Worm (Caenorhabditis elegans): Measurements from ENCODE around the gene srw-15.
"Not testable (repeated sequence)": the region's sequence is repeated elsewhere in the genome, so short reads cannot be mapped to it uniquely, and the experiment has no call there.

The srw-15 gene

ce11 chrV:15250304-15250703 lies 20.0 kb downstream of the srw-15 start, which contains the start of gene srd-28:
Gene srd-28, plus strand, starts transcription at chrV:15250604.
- not testable (repeated sequence) for TF ChIP-seq ham-2 (GFP tag; optimal IDR thresholded peaks at IDR 0.05); cnd-1 (tag; optimal IDR thresholded peaks at IDR 0.05); snpc-4 (tag; optimal IDR thresholded peaks at IDR 0.05)

ce11 chrV:15252082-15252481 lies 21.7 kb downstream of the srw-15 start, which contains the start of gene srbc-76:
Gene srbc-76, plus strand, starts transcription at chrV:15252382.
- no peak for TF ChIP-seq nhr-28 (tag; optimal IDR thresholded peaks at IDR 0.05)
- TF ChIP-seq ztf-11 (tag; optimal IDR thresholded peaks at IDR 0.05): no peak

ce11 chrV:15253529-15253928 lies 23.2 kb downstream of the srw-15 start, which contains the start of gene srbc-75:
Gene srbc-75, plus strand, starts transcription at chrV:15253829.
- TF ChIP-seq ham-2 (GFP tag; optimal IDR thresholded peaks at IDR 0.05): no peak
- TF ChIP-seq tbx-8 (GFP tag; optimal IDR thresholded peaks at IDR 0.05): no peak
- TF ChIP-seq nhr-12 (tag; optimal IDR thresholded peaks at IDR 0.05): no peak
- no peak for TF ChIP-seq nhr-76 (tag; optimal IDR thresholded peaks at IDR 0.05)

- not testable (repeated sequence) for TF ChIP-seq sptf-1, nhr-2, pha-4 (tag; optimal IDR thresholded peaks at IDR 0.05)
These were observed 26.3 kb downstream of the srw-15 start, which contains the start of gene srsx-39 for ce11 chrV:15256669-15257068. Gene srsx-39, minus strand, starts transcription at chrV:15256769.

ce11 chrV:15259049-15259448 lies 28.7 kb downstream of the srw-15 start, which contains the start of gene srsx-37:
Gene srsx-37, minus strand, starts transcription at chrV:15259149.
- no peak for TF ChIP-seq M03D4.4 (tag; optimal IDR thresholded peaks at IDR 0.05)

- TF ChIP-seq nhr-12 (tag; optimal IDR thresholded peaks at IDR 0.05): no peak
- no peak for TF ChIP-seq ceh-43 (GFP tag; optimal IDR thresholded peaks at IDR 0.05)
- TF ChIP-seq cnd-1 (tag; optimal IDR thresholded peaks at IDR 0.05): no peak
- no peak for TF ChIP-seq drap-1 (GFP tag; optimal IDR thresholded peaks at IDR 0.05)
- no peak for TF ChIP-seq lin-13 (tag; optimal IDR thresholded peaks at IDR 0.05)
- no peak for TF ChIP-seq pha-4 (tag; optimal IDR thresholded peaks at IDR 0.05)
- no peak for TF ChIP-seq mab-5 (tag; optimal IDR thresholded peaks at IDR 0.05)
- no peak for TF ChIP-seq ceh-83 (GFP tag; optimal IDR thresholded peaks at IDR 0.05)
- TF ChIP-seq unc-120 (tag; optimal IDR thresholded peaks at IDR 0.05; ENCODE audit: poor library complexity, severe bottlenecking): no peak
- TF ChIP-seq nhr-76 (tag; optimal IDR thresholded peaks at IDR 0.05): no peak
- no peak for TF ChIP-seq ham-2 (GFP tag; optimal IDR thresholded peaks at IDR 0.05)
- TF ChIP-seq sem-2 (GFP tag; optimal IDR thresholded peaks at IDR 0.05): no peak
- TF ChIP-seq nhr-237 (tag; optimal IDR thresholded peaks at IDR 0.05): no peak
- TF ChIP-seq lin-32 (GFP tag; optimal IDR thresholded peaks at IDR 0.05): no peak
These were observed 29.6 kb downstream of the srw-15 start, which contains the start of gene M01B2.8 for ce11 chrV:15259904-15260303. Gene M01B2.8, plus strand, starts transcription at chrV:15260204.

- TF ChIP-seq elt-1 (tag; optimal IDR thresholded peaks at IDR 0.05; ENCODE audit: borderline replicate concordance, insufficient read depth); bed-3 (GFP tag; optimal IDR thresholded peaks at IDR 0.05); nhr-2 (tag; optimal IDR thresholded peaks at IDR 0.05): not testable (repeated sequence)
These were observed 32.0 kb downstream of the srw-15 start, which contains the start of gene M01B2.10 for ce11 chrV:15262336-15262735. Gene M01B2.10, minus strand, starts transcription at chrV:15262436.

ce11 chrV:15264131-15264530 lies 33.8 kb downstream of the srw-15 start, which contains the start of gene M01B2.12:
Gene M01B2.12, minus strand, starts transcription at chrV:15264231.
- TF ChIP-seq nhr-76 (tag; optimal IDR thresholded peaks at IDR 0.05): no peak
- no peak for TF ChIP-seq elt-3 (tag; optimal IDR thresholded peaks at IDR 0.05)
- TF ChIP-seq nhr-28 (tag; optimal IDR thresholded peaks at IDR 0.05): no peak
- TF ChIP-seq sem-2 (GFP tag; optimal IDR thresholded peaks at IDR 0.05): no peak
- no peak for TF ChIP-seq ces-1 (GFP tag; optimal IDR thresholded peaks at IDR 0.05)
- no peak for TF ChIP-seq ceh-83 (GFP tag; optimal IDR thresholded peaks at IDR 0.05)
- no peak for TF ChIP-seq unc-120 (tag; optimal IDR thresholded peaks at IDR 0.05; ENCODE audit: poor library complexity, severe bottlenecking)
- no peak for TF ChIP-seq snpc-4 (tag; optimal IDR thresholded peaks at IDR 0.05)
- TF ChIP-seq lin-13 (tag; optimal IDR thresholded peaks at IDR 0.05): no peak
- no peak for TF ChIP-seq mab-5 (tag; optimal IDR thresholded peaks at IDR 0.05)
- no peak for TF ChIP-seq zip-8 (tag; optimal IDR thresholded peaks at IDR 0.05)
- no peak for TF ChIP-seq blmp-1 (tag; optimal IDR thresholded peaks at IDR 0.05)
